Fruit fly (Drosophila melanogaster): ENCODE measurements around the gene CG7872.

The CG7872 gene

DNA sequence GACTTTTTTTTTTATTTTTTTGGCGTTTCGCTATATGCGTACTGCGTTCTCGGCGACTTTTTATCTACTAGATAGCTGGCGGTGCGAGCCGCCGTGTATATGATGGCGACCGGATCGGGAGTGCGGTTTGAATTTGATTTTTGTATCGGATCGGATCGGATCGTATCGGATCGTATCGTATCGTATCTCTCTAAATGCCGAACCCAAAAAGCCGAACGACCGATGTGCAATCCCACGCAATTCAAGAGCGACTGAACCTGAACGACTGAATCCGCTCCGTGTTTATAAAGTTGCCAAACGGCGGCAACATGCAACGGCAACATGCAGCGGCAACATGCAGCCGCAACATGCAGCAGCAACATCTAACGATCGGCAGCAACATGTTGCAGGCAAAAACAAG is 48.3 kb downstream of the CG7872 start (continued):
- TF ChIP-seq Kr (GFP tag; optimal IDR thresholded peaks at IDR 0.05) = no peak
- TF ChIP-seq CG12219 (GFP tag; optimal IDR thresholded peaks at IDR 0.05) = no peak
- TF ChIP-seq CG3281 (GFP tag; optimal IDR thresholded peaks at IDR 0.05) = no peak
- TF ChIP-seq Optix (GFP tag; IDR thresholded peaks at IDR 0.05) = peak; percentile 40; the same call in 1 of the 3 replicates
- TF ChIP-seq D (optimal IDR thresholded peaks at IDR 0.05) = no peak
- no peak for TF ChIP-seq D (GFP tag; optimal IDR thresholded peaks at IDR 0.05)
- TF ChIP-seq tup (GFP tag; optimal IDR thresholded peaks at IDR 0.05) = no peak
- no peak for TF ChIP-seq YL-1 (GFP tag; optimal IDR thresholded peaks at IDR 0.05)
- TF ChIP-seq CG6654 (GFP tag; optimal IDR thresholded peaks at IDR 0.05) = no peak
- TF ChIP-seq ham (GFP tag; IDR thresholded peaks at IDR 0.05) = no peak
- TF ChIP-seq sd (tag; optimal IDR thresholded peaks at IDR 0.05) = peak; percentile 24
- no peak for TF ChIP-seq CG8924 (tag; optimal IDR thresholded peaks at IDR 0.05)
- TF ChIP-seq CG11093 (GFP tag; IDR thresholded peaks at IDR 0.05) = no peak
- TF ChIP-seq CG16813 (GFP tag; IDR thresholded peaks at IDR 0.05; ENCODE audit: partially characterized antibody) = peak; percentile 7; the same call in 1 of the 3 replicates
- no peak for TF ChIP-seq CG4328 (GFP tag; optimal IDR thresholded peaks at IDR 0.05)
- no peak for TF ChIP-seq peb (GFP tag; IDR thresholded peaks at IDR 0.05)
- TF ChIP-seq CG6813 (GFP tag; optimal IDR thresholded peaks at IDR 0.05) = no peak
- no peak for TF ChIP-seq CG9609 (GFP tag; optimal IDR thresholded peaks at IDR 0.05)
- TF ChIP-seq Max (GFP tag; optimal IDR thresholded peaks at IDR 0.05) = no peak
- TF ChIP-seq CG17612 (GFP tag; IDR thresholded peaks at IDR 0.05) = no peak
- TF ChIP-seq CG13123 (GFP tag; optimal IDR thresholded peaks at IDR 0.05) = no peak
- TF ChIP-seq Dbx (GFP tag; IDR thresholded peaks at IDR 0.05) = no peak
- no peak for TF ChIP-seq p53 (GFP tag; optimal IDR thresholded peaks at IDR 0.05)
- TF ChIP-seq CG17912 (GFP tag; optimal IDR thresholded peaks at IDR 0.05) = no peak
- TF ChIP-seq CG1832 (GFP tag; optimal IDR thresholded peaks at IDR 0.05) = no peak
- TF ChIP-seq sens-2 (GFP tag; IDR thresholded peaks at IDR 0.05) = 0 out of 2 replicates have a peak, but pooled peaks have one; percentile 10
- TF ChIP-seq CG1529 (GFP tag; optimal IDR thresholded peaks at IDR 0.05) = no peak
- peak; percentile 7 for TF ChIP-seq CG34376 (GFP tag; optimal IDR thresholded peaks at IDR 0.05)
- TF ChIP-seq cg (GFP tag; optimal IDR thresholded peaks at IDR 0.05) = no peak
- TF ChIP-seq Camta (GFP tag; optimal IDR thresholded peaks at IDR 0.05) = no peak
- no peak for TF ChIP-seq Doc2 (GFP tag; IDR thresholded peaks at IDR 0.05)
- TF ChIP-seq CG13287 (GFP tag; IDR thresholded peaks at IDR 0.05; ENCODE audit: partially characterized antibody) = peak; percentile 35; the same call in 1 of the 2 replicates
- TF ChIP-seq CG6791 (GFP tag; IDR thresholded peaks at IDR 0.05; ENCODE audit: partially characterized antibody) = peak; percentile 65
- peak; percentile 19; the same call in 1 of the 2 replicates for TF ChIP-seq CG14014 (GFP tag; IDR thresholded peaks at IDR 0.05)
- no peak for TF ChIP-seq CG2120 (GFP tag; optimal IDR thresholded peaks at IDR 0.05)
- TF ChIP-seq ro (GFP tag; IDR thresholded peaks at IDR 0.05) = no peak
- TF ChIP-seq CG11247 (GFP tag; IDR thresholded peaks at IDR 0.05) = no peak
- no peak for TF ChIP-seq vnd (GFP tag; IDR thresholded peaks at IDR 0.05; ENCODE audit: partially characterized antibody)
- TF ChIP-seq btn (GFP tag; optimal IDR thresholded peaks at IDR 0.05) = no peak
- TF ChIP-seq CG12236 (GFP tag; optimal IDR thresholded peaks at IDR 0.05) = no peak
- no peak for TF ChIP-seq CG3726 (GFP tag; IDR thresholded peaks at IDR 0.05)
- TF ChIP-seq emc (GFP tag; optimal IDR thresholded peaks at IDR 0.05) = no peak
- TF ChIP-seq gsb-n (tag; optimal IDR thresholded peaks at IDR 0.05) = no peak
- TF ChIP-seq lov (optimal IDR thresholded peaks at IDR 0.05) = no peak
- TF ChIP-seq lov (GFP tag; IDR thresholded peaks at IDR 0.05) = no peak
- TF ChIP-seq Hr51 (GFP tag; optimal IDR thresholded peaks at IDR 0.05) = no peak
- peak; percentile 45; the same call in 1 of the 2 replicates for TF ChIP-seq seq (GFP tag; IDR thresholded peaks at IDR 0.05)
- TF ChIP-seq Adf1 (GFP tag; IDR thresholded peaks at IDR 0.05) = no peak; the same call in 1 of the 2 replicates
- TF ChIP-seq Hmr (GFP tag; optimal IDR thresholded peaks at IDR 0.05) = no peak
- TF ChIP-seq CG15696 (tag; optimal IDR thresholded peaks at IDR 0.05) = no peak
- peak; percentile 7 for TF ChIP-seq CG17829 (tag; optimal IDR thresholded peaks at IDR 0.05)
- TF ChIP-seq trem (tag; optimal IDR thresholded peaks at IDR 0.05) = no peak

Data from whole organism, embryonic.